Fruit fly (Drosophila melanogaster): ENCODE data around the gene neur.

- TF ChIP-seq Abd-B (GFP tag; optimal IDR thresholded peaks at IDR 0.05) (no peak), CG32264 (GFP tag; optimal IDR thresholded peaks at IDR 0.05) (peak; percentile 39), usp (GFP tag; optimal IDR thresholded peaks at IDR 0.05) (no peak), dl (GFP tag; optimal IDR thresholded peaks at IDR 0.05; ENCODE audit: insufficient read depth in 1 of 2, partially characterized antibody in 2 of 2) (no peak), tai (GFP tag; optimal IDR thresholded peaks at IDR 0.05) (no peak), woc (GFP tag; optimal IDR thresholded peaks at IDR 0.05) (no peak), h (GFP tag; optimal IDR thresholded peaks at IDR 0.05) (peak; percentile 81), dmrt93B (GFP tag; optimal IDR thresholded peaks at IDR 0.05) (no peak)
These were observed 25.4 kb downstream of the neur start for dm6 chr3R:9013765-9014380.

All from whole organism, wandering third instar larva.